Fruit fly (Drosophila melanogaster) whole organism, adult: Measurements from ENCODE around the gene NdufA3.

Experiments used
- CG11617 ChIP-seq: fragments of 200-800 bp; sonication (Bioruptor generic); optimal IDR thresholded peaks from 2 replicates; lab custom pipeline; 2017; ENCODE audit warnings: mild to moderate bottlenecking, missing biosample characterization, missing genetic modification reagents, missing genetic modification characterization
- CG12768 ChIP-seq: fragments of 200-800 bp; sonication (Bioruptor generic); optimal IDR thresholded peaks from 2 replicates; lab custom pipeline; 2017; ENCODE audit warnings: missing biosample characterization, missing genetic modification characterization, mild to moderate bottlenecking, moderate library complexity, missing genetic modification reagents
- CG14711 ChIP-seq: fragments of 200-800 bp; sonication (Bioruptor generic); optimal IDR thresholded peaks from 2 replicates; lab custom pipeline; 2018; ENCODE audit warnings: missing biosample characterization, mild to moderate bottlenecking, missing genetic modification characterization, moderate library complexity
- CG1620 ChIP-seq: fragments of 200-800 bp; sonication (Bioruptor generic); optimal IDR thresholded peaks from 2 replicates; lab custom pipeline; 2016; ENCODE audit warnings: missing biosample characterization, missing genetic modification characterization
- CG33017 ChIP-seq: fragments of 200-800 bp; sonication (Bioruptor generic); optimal IDR thresholded peaks from 2 replicates; lab custom pipeline; 2018; ENCODE audit warnings: missing biosample characterization, mild to moderate bottlenecking, missing genetic modification characterization, moderate library complexity
- CG5204 ChIP-seq: fragments of 200-800 bp; sonication (Bioruptor generic); optimal IDR thresholded peaks from 2 replicates; lab custom pipeline; 2016; ENCODE audit warnings: missing biosample characterization, missing genetic modification characterization
- CG7045 ChIP-seq: fragments of 200-800 bp; sonication (Bioruptor generic); optimal IDR thresholded peaks from 2 replicates; lab custom pipeline; 2017; ENCODE audit warnings: missing biosample characterization, mild to moderate bottlenecking, missing genetic modification characterization
- CG7101 ChIP-seq: fragments of 200-800 bp; sonication (Bioruptor generic); optimal IDR thresholded peaks from 2 replicates; lab custom pipeline; 2018; ENCODE audit warnings: missing biosample characterization, mild to moderate bottlenecking, missing genetic modification characterization, moderate library complexity
- Clk ChIP-seq: fragments of 200-800 bp; sonication (Bioruptor generic); optimal IDR thresholded peaks from 2 replicates; lab custom pipeline; 2017; ENCODE audit warnings: missing biosample characterization, missing genetic modification characterization
- Crg-1 ChIP-seq: fragments of 200-800 bp; sonication (Bioruptor generic); optimal IDR thresholded peaks from 2 replicates; lab custom pipeline; 2016; ENCODE audit warnings: missing biosample characterization, missing genetic modification characterization
- Hr96 ChIP-seq: fragments of 200-800 bp; sonication (Bioruptor generic); optimal IDR thresholded peaks from 2 replicates; lab custom pipeline; 2016; ENCODE audit warnings: missing biosample characterization, missing genetic modification characterization
- Mnt ChIP-seq: fragments of 200-800 bp; sonication (Bioruptor generic); optimal IDR thresholded peaks from 2 replicates; lab custom pipeline; 2016; ENCODE audit warnings: missing biosample characterization, mild to moderate bottlenecking, missing genetic modification characterization
- bab1 ChIP-seq: fragments of 200-800 bp; sonication (Bioruptor generic); optimal IDR thresholded peaks from 3 replicates; lab custom pipeline; 2019; ENCODE audit warnings: missing biosample characterization, mild to moderate bottlenecking, missing genetic modification characterization, moderate library complexity
- cic ChIP-seq: fragments of 200-800 bp; sonication (Bioruptor generic); optimal IDR thresholded peaks from 2 replicates; lab custom pipeline; 2017; ENCODE audit warnings: missing biosample characterization, mild to moderate bottlenecking, missing genetic modification characterization, moderate library complexity
- cnc ChIP-seq, 2 experiments: fragments of >200 bp; optimal IDR thresholded peaks; 2 replicates each; lab custom pipeline; 2017
- kay ChIP-seq: fragments of 200-800 bp; sonication (Bioruptor generic); peaks from one replicate; lab custom pipeline; 2016; ENCODE audit warnings: missing biosample characterization, missing genetic modification characterization, borderline replicate concordance
- ovo ChIP-seq: fragments of 200-800 bp; sonication (Bioruptor generic); optimal IDR thresholded peaks from 2 replicates; lab custom pipeline; 2016; ENCODE audit warnings: missing biosample characterization, missing genetic modification characterization
- pad ChIP-seq: fragments of 200-800 bp; sonication (Bioruptor generic); optimal IDR thresholded peaks from 3 replicates; lab custom pipeline; 2017; ENCODE audit warnings: missing biosample characterization, missing genetic modification characterization, mild to moderate bottlenecking, moderate library complexity, missing genetic modification reagents
- tj ChIP-seq: fragments of 200-800 bp; sonication (Bioruptor generic); optimal IDR thresholded peaks from 3 replicates; lab custom pipeline; 2017; ENCODE audit warnings: missing biosample characterization, mild to moderate bottlenecking, missing genetic modification characterization, moderate library complexity
- toe ChIP-seq: fragments of 200-800 bp; sonication (Bioruptor generic); optimal IDR thresholded peaks from 2 replicates; lab custom pipeline; 2016; ENCODE audit warnings: missing biosample characterization, missing genetic modification characterization

NdufA3 gene

dm6 chrX:9133577-9134240 lies 26.1 kb downstream of the NdufA3 start:
- TF ChIP-seq bab1 (GFP tag; lab: Kevin White, UChicago) (no peak), CG7045 (GFP tag; lab: Kevin White, UChicago) (no peak), kay (GFP tag; lab: Kevin White, UChicago) (no peak), cnc (optimal IDR thresholded peaks at IDR 0.05; lab: Kevin White, UChicago) (no peak), CG12768 (GFP tag; lab: Kevin White, UChicago) (no peak), Mnt (GFP tag; lab: Kevin White, UChicago) (no peak), CG7101 (tag; lab: Kevin White, UChicago) (no peak), CG5204 (GFP tag; lab: Kevin White, UChicago) (no peak), CG11617 (no peak), CG33017 (tag; lab: Kevin White, UChicago) (no peak), cic (no peak), toe (no peak), pad (GFP tag; lab: Kevin White, UChicago) (no peak), tj (GFP tag; lab: Kevin White, UChicago) (no peak), Hr96 (GFP tag; lab: Kevin White, UChicago) (no peak), ovo (GFP tag; lab: Kevin White, UChicago) (no peak), Crg-1 (GFP tag; lab: Kevin White, UChicago) (no peak)

DNA sequence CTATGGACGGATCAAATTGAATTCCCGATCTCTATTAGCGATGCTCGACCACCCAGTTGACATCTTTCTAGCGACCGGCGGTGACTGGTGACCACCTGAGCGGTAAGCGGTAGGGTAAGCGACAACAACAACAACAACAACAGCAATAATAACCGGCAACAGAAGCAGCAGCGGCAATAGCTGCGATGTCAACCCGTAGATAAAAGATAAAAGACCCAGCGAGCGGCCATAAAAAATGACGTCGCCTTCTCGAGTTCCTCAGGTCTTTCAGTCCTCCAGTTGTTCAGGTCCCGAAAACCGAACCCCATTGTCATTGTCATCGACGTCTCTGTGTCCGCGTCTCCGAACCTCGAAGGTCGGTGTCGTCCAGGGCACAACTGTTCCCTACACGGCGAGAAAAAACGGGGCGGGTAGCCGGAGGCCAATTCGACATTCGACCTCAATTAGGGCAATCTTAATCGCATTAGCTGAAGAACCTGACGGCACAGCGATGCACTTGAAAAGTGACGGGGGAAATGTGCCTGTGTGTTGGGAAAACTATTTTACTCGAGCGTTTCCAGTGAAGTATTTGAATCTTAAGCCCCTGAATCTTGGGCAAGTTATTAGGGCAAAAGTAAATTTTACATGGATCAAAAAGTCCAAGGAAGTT lies 27.1 kb downstream of the NdufA3 start:
- TF ChIP-seq CG7045 (GFP tag; lab: Kevin White, UChicago) (no peak), ovo (GFP tag; lab: Kevin White, UChicago) (no peak), CG12768 (GFP tag; lab: Kevin White, UChicago) (no peak), CG14711 (tag; lab: Kevin White, UChicago) (no peak), CG1620 (no peak), bab1 (GFP tag; lab: Kevin White, UChicago) (no peak), CG11617 (no peak), tj (GFP tag; lab: Kevin White, UChicago) (no peak)

DNA sequence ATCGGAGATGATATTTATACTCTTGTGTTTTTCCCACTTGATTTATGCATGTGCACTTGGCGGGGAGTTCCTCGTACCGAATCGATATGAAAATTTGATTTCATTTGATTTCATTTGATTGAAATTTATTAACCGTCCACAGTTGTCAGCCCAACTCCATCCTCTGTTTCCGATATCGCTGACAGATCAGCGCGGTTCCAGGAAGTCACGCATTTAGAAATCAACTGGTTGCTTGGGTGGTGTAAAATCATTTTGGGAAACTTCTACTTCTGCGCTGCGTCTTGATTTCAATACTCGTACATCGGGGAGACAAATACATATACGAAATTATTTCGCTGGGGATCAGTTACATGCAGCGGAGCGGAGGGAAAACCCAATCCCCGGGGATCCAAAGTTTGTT lies 28.3 kb downstream of the NdufA3 start:
- TF ChIP-seq CG33017 (tag; lab: Kevin White, UChicago) = no peak
- no peak for TF ChIP-seq ovo (GFP tag; lab: Kevin White, UChicago)
- TF ChIP-seq Hr96 (GFP tag; lab: Kevin White, UChicago) = no peak
- no peak for TF ChIP-seq Mnt (GFP tag; lab: Kevin White, UChicago)
- no peak for TF ChIP-seq CG7101 (tag; lab: Kevin White, UChicago)
- no peak for TF ChIP-seq pad (GFP tag; lab: Kevin White, UChicago)
- no peak for TF ChIP-seq CG14711 (tag; lab: Kevin White, UChicago)
- no peak for TF ChIP-seq CG1620
- TF ChIP-seq bab1 (GFP tag; lab: Kevin White, UChicago) = no peak
- no peak for TF ChIP-seq cnc (optimal IDR thresholded peaks at IDR 0.05; lab: Kevin White, UChicago)
- TF ChIP-seq CG5204 (GFP tag; lab: Kevin White, UChicago) = no peak

DNA sequence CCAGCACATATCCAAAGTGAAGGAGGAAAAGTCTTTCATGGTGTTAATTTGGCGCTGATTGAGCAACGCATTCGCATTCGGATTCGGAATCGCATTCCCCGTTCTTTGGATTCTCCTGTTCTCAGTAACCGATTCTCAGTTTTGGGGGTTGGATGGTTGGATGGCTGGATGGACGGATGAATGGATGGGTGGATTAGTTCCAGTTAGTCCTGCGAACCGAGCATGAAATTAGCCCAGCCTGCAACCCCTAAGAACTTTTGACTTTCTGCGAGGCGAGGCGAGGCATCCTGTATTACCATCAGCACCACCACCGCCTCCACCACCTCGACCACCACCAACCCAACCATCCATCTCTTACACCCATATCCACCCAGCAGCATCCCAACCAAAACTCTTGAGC lies 29.6 kb downstream of the NdufA3 start:
- TF ChIP-seq toe (no peak), CG14711 (tag; lab: Kevin White, UChicago) (no peak), ovo (GFP tag; lab: Kevin White, UChicago) (no peak), CG12768 (GFP tag; lab: Kevin White, UChicago) (no peak), CG1620 (no peak), Clk (GFP tag; lab: Kevin White, UChicago) (no peak), CG5204 (GFP tag; lab: Kevin White, UChicago) (no peak), CG11617 (no peak), Mnt (GFP tag; lab: Kevin White, UChicago) (no peak), Crg-1 (GFP tag; lab: Kevin White, UChicago) (no peak), CG7101 (tag; lab: Kevin White, UChicago) (no peak), pad (GFP tag; lab: Kevin White, UChicago) (no peak), bab1 (GFP tag; lab: Kevin White, UChicago) (no peak), cic (no peak), kay (GFP tag; lab: Kevin White, UChicago) (no peak), CG33017 (tag; lab: Kevin White, UChicago) (no peak), Hr96 (GFP tag; lab: Kevin White, UChicago) (no peak), cnc (optimal IDR thresholded peaks at IDR 0.05; lab: Kevin White, UChicago) (no peak), tj (GFP tag; lab: Kevin White, UChicago) (no peak), CG7045 (GFP tag; lab: Kevin White, UChicago) (no peak)

- TF ChIP-seq cic = no peak
Measured at dm6 chrX:9129436-9129835, 30.4 kb downstream of the NdufA3 start.

DNA sequence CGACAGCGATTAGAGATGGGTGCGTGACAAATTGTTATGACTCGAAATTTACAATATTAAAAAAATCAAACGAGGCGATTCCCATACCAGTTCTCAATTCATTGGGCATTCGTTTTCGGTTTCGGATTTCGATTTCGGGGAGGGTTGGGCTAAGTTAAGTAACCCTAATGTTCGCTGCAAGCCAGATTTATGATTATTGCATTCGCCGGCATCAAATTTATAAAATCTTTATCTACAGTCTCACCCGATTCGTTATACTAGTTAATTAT lies 31.9 kb downstream of the NdufA3 start:
- TF ChIP-seq tj (GFP tag; lab: Kevin White, UChicago) (no peak), CG7045 (GFP tag; lab: Kevin White, UChicago) (no peak), CG11617 (no peak), Mnt (GFP tag; lab: Kevin White, UChicago) (no peak), Hr96 (GFP tag; lab: Kevin White, UChicago) (no peak), CG12768 (GFP tag; lab: Kevin White, UChicago) (no peak), cnc (optimal IDR thresholded peaks at IDR 0.05; lab: Kevin White, UChicago) (no peak), bab1 (GFP tag; lab: Kevin White, UChicago) (no peak), CG7101 (tag; lab: Kevin White, UChicago) (no peak)
